Worm (Caenorhabditis elegans): Measurements from ENCODE around the gene K08B4.7.

DNA sequence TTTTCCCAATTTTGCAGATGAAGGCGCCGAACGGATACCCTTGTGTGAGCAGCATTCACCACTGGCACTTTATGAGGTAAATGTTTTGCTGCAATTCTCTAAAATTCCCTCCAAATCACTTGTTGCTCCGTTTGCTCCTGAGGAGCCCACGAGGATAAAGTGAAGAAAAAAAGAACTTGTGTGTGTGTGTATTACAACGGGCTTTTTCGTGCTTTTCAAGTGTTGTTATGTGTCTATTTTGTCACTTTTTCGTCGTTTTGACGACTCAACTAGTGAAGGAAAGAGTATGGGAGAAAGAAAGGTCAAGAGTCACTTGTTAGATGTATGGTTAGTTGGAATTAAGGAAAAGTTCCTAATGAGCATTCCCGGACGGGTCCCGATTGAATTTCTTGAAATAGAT lies 30.1 kb downstream of the K08B4.7 start:
- TF ChIP-seq unc-62 (GFP tag; optimal IDR thresholded peaks at IDR 0.05) (no peak), nhr-11 (tag; optimal IDR thresholded peaks at IDR 0.05) (no peak), elt-1 (tag; optimal IDR thresholded peaks at IDR 0.05) (no peak), lin-13 (GFP tag; optimal IDR thresholded peaks at IDR 0.05) (no peak)

All from whole organism, L2 larva.